Worm (Caenorhabditis elegans) whole organism, L4 larva: ENCODE results near the gene act-1.

Source experiments
- F10B5.3 ChIP-seq: sonication (generic microtip); optimal IDR thresholded peaks from 2 replicates; lab custom pipeline; 2016; ENCODE audit warnings: mild to moderate bottlenecking, missing genetic modification characterization, missing compliant biosample characterization
- F26F4.8 ChIP-seq: fragments of 200-800 bp; sonication (Bioruptor generic); conservative IDR thresholded peaks from 2 replicates; pipeline ENCODE4 v1.3.6; 2022; ENCODE audit warnings: missing genetic modification characterization, missing compliant biosample characterization
- F49E8.2 ChIP-seq: sonication (generic microtip); optimal IDR thresholded peaks from 2 replicates; lab custom pipeline; 2016; ENCODE audit warnings: missing compliant biosample characterization, mild to moderate bottlenecking, missing genetic modification characterization, borderline replicate concordance
- T20F7.1 ChIP-seq: fragments of 200-800 bp; sonication (Bioruptor generic); optimal IDR thresholded peaks from 2 replicates; lab custom pipeline; 2018; ENCODE audit warnings: mild to moderate bottlenecking, missing genetic modification characterization, missing compliant biosample characterization
- T26A8.4 ChIP-seq: fragments of 200-800 bp; sonication (Bioruptor generic); IDR thresholded peaks from 2 replicates; pipeline ENCODE4 v1.3.6; 2022; ENCODE audit warnings: missing genetic modification characterization, missing compliant biosample characterization
- aha-1 ChIP-seq: fragments of 150-350 bp; peaks from one replicate; lab custom pipeline; 2014; ENCODE audit warnings: missing biosample characterization, missing genetic modification characterization
- attf-4 ChIP-seq: sonication (generic microtip); optimal IDR thresholded peaks from 3 replicates; lab custom pipeline; 2017; ENCODE audit warnings: missing biosample characterization, missing genetic modification characterization
- ceh-20 ChIP-seq: fragments of 200-800 bp; sonication (Bioruptor generic); IDR thresholded peaks from 2 replicates; pipeline ENCODE4 v1.3.6; 2022; ENCODE audit warnings: missing genetic modification reagents, missing genetic modification characterization, missing compliant biosample characterization
- ceh-32 ChIP-seq: sonication (generic microtip); optimal IDR thresholded peaks from 2 replicates; lab custom pipeline; 2016; ENCODE audit warnings: mild to moderate bottlenecking, missing genetic modification characterization, missing compliant biosample characterization; ENCODE audit not compliant: poor library complexity
- ces-1 ChIP-seq: fragments of 150-350 bp; sonication (generic microtip); optimal IDR thresholded peaks from 4 replicates; lab custom pipeline; 2014; ENCODE audit warnings: missing biosample characterization, missing genetic modification reagents, missing genetic modification characterization
- daf-16 ChIP-seq, 3 experiments: sonication (generic microtip); optimal IDR thresholded peaks; 2 replicates each; lab custom pipeline; 2016 to 2017; ENCODE audit warnings: missing genetic modification characterization in 3 of 3, missing genetic modification reagents in 3 of 3, mild to moderate bottlenecking in 2 of 3, missing compliant biosample characterization in 2 of 3, missing biosample characterization in 1 of 3, moderate library complexity in 1 of 3
- daf-19 ChIP-seq: fragments of 200-800 bp; sonication (Bioruptor generic); conservative IDR thresholded peaks from 2 replicates; pipeline ENCODE4 v1.3.6; 2022; ENCODE audit warnings: missing genetic modification characterization, missing compliant biosample characterization
- daf-8 ChIP-seq: fragments of 200-800 bp; sonication (Bioruptor generic); IDR thresholded peaks from 2 replicates; pipeline ENCODE4 v1.3.6; 2022; ENCODE audit warnings: missing genetic modification characterization, missing compliant biosample characterization
- dmd-6 ChIP-seq: fragments of 200-800 bp; sonication (Bioruptor generic); IDR thresholded peaks from 2 replicates; pipeline ENCODE4 v1.3.6; 2022; ENCODE audit warnings: missing genetic modification reagents, missing genetic modification characterization, missing compliant biosample characterization
- dmd-8 ChIP-seq: fragments of 200-800 bp; sonication (Bioruptor generic); IDR thresholded peaks from 2 replicates; pipeline ENCODE4 v1.3.6; 2022; ENCODE audit warnings: missing genetic modification characterization, missing compliant biosample characterization
- dpl-1 ChIP-seq: fragments of 150-350 bp; optimal IDR thresholded peaks from 2 replicates; lab custom pipeline; 2014; ENCODE audit warnings: missing biosample characterization, missing genetic modification reagents, missing genetic modification characterization
- duxl-1 ChIP-seq: sonication (generic microtip); optimal IDR thresholded peaks from 2 replicates; lab custom pipeline; 2016; ENCODE audit warnings: mild to moderate bottlenecking, missing genetic modification characterization, moderate library complexity, missing compliant biosample characterization; ENCODE audit not compliant: poor library complexity
- hlh-30 ChIP-seq: sonication (generic microtip); optimal IDR thresholded peaks from 2 replicates; lab custom pipeline; 2017; ENCODE audit warnings: antibody characterized with exemption, mild to moderate bottlenecking, missing genetic modification characterization, missing compliant biosample characterization; ENCODE audit not compliant: insufficient read depth
- hmg-1.1 ChIP-seq: fragments of 200-800 bp; sonication (Bioruptor generic); IDR thresholded peaks from 2 replicates; pipeline ENCODE4 v1.3.6; 2022; ENCODE audit warnings: missing genetic modification reagents, missing genetic modification characterization, missing compliant biosample characterization
- lin-13 ChIP-seq: fragments of 150-350 bp; optimal IDR thresholded peaks from 2 replicates; lab custom pipeline; 2014; ENCODE audit warnings: missing biosample characterization, missing genetic modification reagents, missing genetic modification characterization
- lsy-2 ChIP-seq, 2 experiments: fragments of 150-350 bp in 1 of 2; sonication (generic microtip) in 1 of 2; optimal IDR thresholded peaks; 2 replicates each; lab custom pipeline; 2014 to 2017; ENCODE audit warnings: missing biosample characterization in 2 of 2, missing genetic modification characterization in 2 of 2
- mdl-1 ChIP-seq, 2 experiments: fragments of 150-350 bp in 1 of 2; sonication (generic microtip) in 1 of 2; optimal IDR thresholded peaks; 2 replicates each; lab custom pipeline; 2014 to 2017; ENCODE audit warnings: missing biosample characterization in 2 of 2, missing genetic modification characterization in 2 of 2
- mep-1 ChIP-seq: fragments of 150-350 bp; sonication (generic microtip); optimal IDR thresholded peaks from 3 replicates; lab custom pipeline; 2014; ENCODE audit warnings: missing biosample characterization, missing genetic modification characterization
- mxl-3 ChIP-seq: fragments of 200-800 bp; sonication (Bioruptor generic); optimal IDR thresholded peaks from 2 replicates; lab custom pipeline; 2018; ENCODE audit warnings: mild to moderate bottlenecking, missing genetic modification characterization, missing compliant biosample characterization
- nhr-10 ChIP-seq: fragments of 150-350 bp; optimal IDR thresholded peaks from 2 replicates; lab custom pipeline; 2014; ENCODE audit warnings: missing biosample characterization, missing genetic modification characterization
- nhr-11 ChIP-seq: fragments of 150-350 bp; optimal IDR thresholded peaks from 2 replicates; lab custom pipeline; 2014; ENCODE audit warnings: missing biosample characterization, missing genetic modification characterization
- nhr-25 ChIP-seq: sonication (generic microtip); optimal IDR thresholded peaks from 2 replicates; lab custom pipeline; 2017; ENCODE audit warnings: missing genetic modification characterization, mild to moderate bottlenecking, missing compliant biosample characterization, antibody characterized with exemption, moderate library complexity, borderline replicate concordance; ENCODE audit not compliant: insufficient read depth
- nhr-28 ChIP-seq: fragments of 150-350 bp; optimal IDR thresholded peaks from 2 replicates; lab custom pipeline; 2014; ENCODE audit warnings: missing biosample characterization, missing genetic modification characterization
- nhr-77 ChIP-seq: fragments of 150-350 bp; optimal IDR thresholded peaks from 2 replicates; lab custom pipeline; 2014; ENCODE audit warnings: missing biosample characterization, missing genetic modification characterization
- pqm-1 ChIP-seq: sonication (generic microtip); optimal IDR thresholded peaks from 2 replicates; lab custom pipeline; 2017; ENCODE audit warnings: missing biosample characterization, missing genetic modification characterization
- sdz-12 ChIP-seq: fragments of 200-800 bp; sonication (Bioruptor generic); optimal IDR thresholded peaks from 2 replicates; lab custom pipeline; 2018; ENCODE audit warnings: mild to moderate bottlenecking, missing genetic modification characterization, missing compliant biosample characterization
- set-16 ChIP-seq: fragments of 200-800 bp; sonication (Bioruptor generic); IDR thresholded peaks from 2 replicates; pipeline ENCODE4 v1.3.6; 2022; ENCODE audit warnings: missing genetic modification reagents, missing genetic modification characterization, missing compliant biosample characterization
- spr-3 ChIP-seq: fragments of 200-800 bp; sonication (Bioruptor generic); optimal IDR thresholded peaks from 2 replicates; lab custom pipeline; 2018; ENCODE audit warnings: mild to moderate bottlenecking, missing genetic modification characterization, missing compliant biosample characterization
- unc-62 ChIP-seq, 3 experiments: fragments of 150-350 bp in 1 of 3; sonication (generic microtip); optimal IDR thresholded peaks in 2 of 3; peaks in 1 of 3; 1 replicate in 1 of 3; 2 replicates in 2 of 3; lab custom pipeline; 2014 to 2017; ENCODE audit warnings: missing biosample characterization in 3 of 3, missing genetic modification characterization in 3 of 3, missing genetic modification reagents in 3 of 3, missing genotype in 1 of 3
- zfp-2 ChIP-seq: sonication (generic microtip); optimal IDR thresholded peaks from 2 replicates; lab custom pipeline; 2016; ENCODE audit warnings: mild to moderate bottlenecking, missing genetic modification characterization, missing compliant biosample characterization
- zfp-3 ChIP-seq: fragments of 200-800 bp; sonication (Bioruptor generic); conservative IDR thresholded peaks from 2 replicates; pipeline ENCODE4 v1.3.6; 2022; ENCODE audit warnings: missing genetic modification reagents, missing genetic modification characterization, missing compliant biosample characterization
- ztf-7 ChIP-seq: fragments of 150-350 bp; optimal IDR thresholded peaks from 2 replicates; lab custom pipeline; 2014; ENCODE audit warnings: missing biosample characterization, missing genetic modification characterization

The act-1 gene

ce11 chrV:11060239-11060984, 20.4 kb upstream of the act-1 start, which contains the start of gene T04C12.11:
T04C12.11 (minus strand) TSS chrV:11060289.
- no peak for TF ChIP-seq duxl-1 (tag; lab: Kevin White, UChicago)
- no peak for TF ChIP-seq ceh-20 (GFP tag; lab: Robert Waterston, UW)
- TF ChIP-seq T20F7.1 (GFP tag; lab: Kevin White, UChicago) = peak; percentile 34
- TF ChIP-seq daf-8 (GFP tag; lab: Robert Waterston, UW) = no peak
- TF ChIP-seq dmd-8 (GFP tag; lab: Robert Waterston, UW) = no peak
- no peak for TF ChIP-seq attf-4 (tag; lab: Kevin White, UChicago)
- TF ChIP-seq nhr-28 (tag; lab: Kevin White, UChicago) = peak; percentile 23
- TF ChIP-seq set-16 (GFP tag; lab: Robert Waterston, UW) = no peak
- peak; percentile 18 for TF ChIP-seq nhr-25
- TF ChIP-seq mxl-3 (GFP tag; lab: Kevin White, UChicago) = no peak
- peak; percentile 61 for TF ChIP-seq hlh-30 (tag; lab: Kevin White, UChicago)
- no peak for TF ChIP-seq ceh-32 (tag; lab: Kevin White, UChicago)
- TF ChIP-seq mep-1 (tag; lab: Kevin White, UChicago) = no peak
- no peak for TF ChIP-seq hmg-1.1 (GFP tag; lab: Robert Waterston, UW)
- TF ChIP-seq F49E8.2 (tag; lab: Kevin White, UChicago) = no peak
- TF ChIP-seq mdl-1 (tag; optimal IDR thresholded peaks at IDR 0.05; lab: Kevin White, UChicago) = peak in 1 of 2 experiments; percentile 16
- no peak for TF ChIP-seq nhr-10 (tag; lab: Kevin White, UChicago)
- no peak for TF ChIP-seq F10B5.3 (tag; lab: Kevin White, UChicago)
- no peak for TF ChIP-seq sdz-12
- no peak for TF ChIP-seq spr-3 (GFP tag; lab: Kevin White, UChicago)
- no peak for TF ChIP-seq daf-19 (GFP tag; lab: Robert Waterston, UW)
- TF ChIP-seq T26A8.4 (GFP tag; lab: Robert Waterston, UW) = no peak
- no peak for TF ChIP-seq F26F4.8
- peak in 1 of 2 experiments; percentile 24 for TF ChIP-seq lsy-2 (tag; optimal IDR thresholded peaks at IDR 0.05; lab: Kevin White, UChicago)
- TF ChIP-seq dmd-6 (GFP tag; lab: Robert Waterston, UW) = no peak
- no peak for TF ChIP-seq zfp-3 (GFP tag; lab: Robert Waterston, UW)
- TF ChIP-seq lin-13 = no peak

ce11 chrV:11061887-11062286, 19.0 kb upstream of the act-1 start:
- TF ChIP-seq nhr-77 (tag; lab: Kevin White, UChicago) (no peak), daf-16 (GFP tag; optimal IDR thresholded peaks at IDR 0.05; lab: Kevin White, UChicago) (peak in 1 of 2 experiments; percentile 65), daf-16 (tag; optimal IDR thresholded peaks at IDR 0.05; lab: Kevin White, UChicago) (no peak), unc-62 (GFP tag; optimal IDR thresholded peaks at IDR 0.05 in 1 of 2; lab: Kevin White, UChicago) (peak in 1 of 2 experiments; percentile 81), unc-62 (tag; optimal IDR thresholded peaks at IDR 0.05; lab: Kevin White, UChicago) (no peak), mdl-1 (tag; optimal IDR thresholded peaks at IDR 0.05; lab: Kevin White, UChicago) (peak in 1 of 2 experiments; percentile 14), hlh-30 (tag; lab: Kevin White, UChicago) (peak; percentile 62)

ce11 chrV:11063115-11063514, 17.7 kb upstream of the act-1 start, which contains the start of gene T04C12.9:
T04C12.9 (minus strand) TSS chrV:11063215.
- TF ChIP-seq aha-1 (tag; lab: Kevin White, UChicago) = peak; percentile 23
- TF ChIP-seq F10B5.3 (tag; lab: Kevin White, UChicago) = no peak
- peak in 1 of 2 experiments; percentile 4 for TF ChIP-seq unc-62 (GFP tag; optimal IDR thresholded peaks at IDR 0.05 in 1 of 2; lab: Kevin White, UChicago)
- no peak for TF ChIP-seq unc-62 (tag; optimal IDR thresholded peaks at IDR 0.05; lab: Kevin White, UChicago)
- TF ChIP-seq dpl-1 (GFP tag; lab: Kevin White, UChicago) = no peak
- no peak for TF ChIP-seq pqm-1
- no peak for TF ChIP-seq ztf-7 (tag; lab: Kevin White, UChicago)
- no peak for TF ChIP-seq nhr-11 (tag; lab: Kevin White, UChicago)
- no peak for TF ChIP-seq zfp-2 (tag; lab: Kevin White, UChicago)
- TF ChIP-seq nhr-77 (tag; lab: Kevin White, UChicago) = no peak
- no peak for TF ChIP-seq ces-1 (GFP tag; lab: Kevin White, UChicago)
